Worm (Caenorhabditis elegans) whole organism, early embryonic: ENCODE measurements around the gene drd-50.

Experiments used
- F13C5.2 ChIP-seq: sonication (generic microtip); optimal IDR thresholded peaks from 2 replicates; lab custom pipeline; 2017; ENCODE audit warnings: mild to moderate bottlenecking, missing genetic modification characterization, inconsistent platforms, missing compliant biosample characterization
- ama-1 ChIP-seq: fragments of 150-350 bp; optimal IDR thresholded peaks from 2 replicates; lab custom pipeline; 2014
- hmbx-1 ChIP-seq: sonication (generic microtip); optimal IDR thresholded peaks from 2 replicates; lab custom pipeline; 2016; ENCODE audit warnings: mild to moderate bottlenecking, missing genetic modification characterization, missing compliant biosample characterization
- pes-1 ChIP-seq: fragments of 200-800 bp; sonication (Bioruptor generic); IDR thresholded peaks from 2 replicates; pipeline ENCODE4 v1.3.6; 2022; ENCODE audit warnings: missing genetic modification reagents, missing genetic modification characterization, missing compliant biosample characterization
- tbx-37 ChIP-seq: fragments of 200-800 bp; sonication (Bioruptor generic); conservative IDR thresholded peaks from 2 replicates; pipeline ENCODE4 v1.3.6; 2022; ENCODE audit warnings: missing genetic modification reagents, missing genetic modification characterization, missing compliant biosample characterization

DNA sequence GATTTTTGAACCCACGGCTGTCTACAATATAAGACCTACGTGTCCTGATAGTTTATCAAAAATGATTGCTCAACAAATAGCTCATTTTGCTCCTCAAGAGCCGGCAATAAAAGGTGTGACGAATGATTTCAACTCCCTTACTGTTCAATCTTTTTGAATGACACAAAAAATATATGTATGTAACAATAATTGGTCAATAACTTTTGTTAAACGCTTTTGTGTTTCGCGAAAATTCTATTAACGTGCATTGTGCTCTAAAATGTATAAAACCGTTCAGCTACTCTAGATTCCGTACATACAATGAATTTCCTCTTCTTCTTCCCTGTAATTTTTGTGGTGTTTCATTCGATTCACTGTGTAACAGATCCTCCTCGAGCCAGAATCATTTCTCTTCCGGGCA lies 38.0 kb upstream of the drd-50 start, which contains the start of gene C35B1.4:
- TF ChIP-seq ama-1 (lab: Kevin White, UChicago) (no peak), F13C5.2 (tag; lab: Kevin White, UChicago) (no peak), tbx-37 (GFP tag; lab: Robert Waterston, UW) (no peak), pes-1 (GFP tag; lab: Robert Waterston, UW) (no peak), hmbx-1 (tag; lab: Kevin White, UChicago) (no peak)
